Worm (Caenorhabditis elegans) whole organism, L1 larva: ENCODE data around the gene Y32F6B.9.
A peak's percentile ranks its signal among the peaks of the same experiment; 100 is the strongest.

ENCODE experiments used
- C16A3.4 ChIP-seq: fragments of 150-350 bp; optimal IDR thresholded peaks from 2 replicates; lab custom pipeline; 2014; ENCODE audit warnings: missing biosample characterization, missing genetic modification characterization
- Y116A8C.19 ChIP-seq: sonication (generic microtip); optimal IDR thresholded peaks from 2 replicates; lab custom pipeline; 2016; ENCODE audit warnings: missing compliant biosample characterization, missing genetic modification characterization, borderline replicate concordance
- ama-1 ChIP-seq: fragments of 150-350 bp; optimal IDR thresholded peaks from 2 replicates; lab custom pipeline; 2014
- blmp-1 ChIP-seq: fragments of 150-350 bp; optimal IDR thresholded peaks from 2 replicates; lab custom pipeline; 2014; ENCODE audit warnings: missing biosample characterization, missing genetic modification characterization
- ceh-8 ChIP-seq: fragments of 200-800 bp; sonication (Bioruptor generic); optimal IDR thresholded peaks from 2 replicates; lab custom pipeline; 2018; ENCODE audit warnings: mild to moderate bottlenecking, missing genetic modification characterization, moderate library complexity, missing compliant biosample characterization
- dpl-1 ChIP-seq, 3 experiments: fragments of 150-350 bp in 2 of 3; sonication (generic microtip) in 1 of 3; optimal IDR thresholded peaks; 2 replicates each; lab custom pipeline; 2014 to 2017; ENCODE audit warnings: missing biosample characterization in 3 of 3, missing genetic modification characterization in 3 of 3, missing genetic modification reagents in 3 of 3
- dsc-1 ChIP-seq: sonication (generic microtip); optimal IDR thresholded peaks from 2 replicates; lab custom pipeline; 2016; ENCODE audit warnings: mild to moderate bottlenecking, missing genetic modification characterization, missing compliant biosample characterization
- efl-1 ChIP-seq, 4 experiments: fragments of 150-350 bp; optimal IDR thresholded peaks in 3 of 4; peaks in 1 of 4; 1 replicate in 1 of 4; 2 replicates in 3 of 4; lab custom pipeline; 2014; ENCODE audit warnings: missing biosample characterization in 2 of 4, missing genetic modification characterization in 2 of 4, missing genetic modification reagents in 2 of 4
- elt-2 ChIP-seq: sonication (generic microtip); optimal IDR thresholded peaks from 2 replicates; lab custom pipeline; 2016; ENCODE audit warnings: missing genetic modification characterization, mild to moderate bottlenecking, inconsistent platforms, missing compliant biosample characterization, missing genetic modification reagents
- elt-3 ChIP-seq, 6 experiments: fragments of 150-350 bp in 1 of 6; sonication (generic microtip); optimal IDR thresholded peaks; 2 replicates each; lab custom pipeline; 2017 to 2018; ENCODE audit warnings: missing biosample characterization in 6 of 6, missing genetic modification characterization in 6 of 6, inconsistent platforms in 1 of 6
- fkh-4 ChIP-seq: sonication (generic microtip); optimal IDR thresholded peaks from 2 replicates; lab custom pipeline; 2016; ENCODE audit warnings: missing compliant biosample characterization, missing genetic modification characterization, borderline replicate concordance
- fkh-8 ChIP-seq: sonication (generic microtip); optimal IDR thresholded peaks from 2 replicates; lab custom pipeline; 2016; ENCODE audit warnings: mild to moderate bottlenecking, missing genetic modification characterization, missing compliant biosample characterization
- grh-1 ChIP-seq: fragments of 200-800 bp; sonication (Bioruptor generic); IDR thresholded peaks from 2 replicates; pipeline ENCODE4 v1.3.6; 2022; ENCODE audit warnings: missing genetic modification reagents, missing genetic modification characterization, missing compliant biosample characterization
- hlh-17 ChIP-seq: fragments of 200-800 bp; sonication (Bioruptor generic); optimal IDR thresholded peaks from 2 replicates; lab custom pipeline; 2018; ENCODE audit warnings: missing genetic modification characterization, mild to moderate bottlenecking, missing compliant biosample characterization, moderate library complexity, borderline replicate concordance
- hpl-2 ChIP-seq: fragments of 150-350 bp; optimal IDR thresholded peaks from 2 replicates; lab custom pipeline; 2014; ENCODE audit warnings: missing biosample characterization, missing genetic modification reagents, missing genetic modification characterization
- irx-1 ChIP-seq: sonication (generic microtip); optimal IDR thresholded peaks from 2 replicates; lab custom pipeline; 2016; ENCODE audit warnings: missing genetic modification characterization, missing compliant biosample characterization
- lin-14 ChIP-seq: fragments of 200-800 bp; sonication (Bioruptor generic); optimal IDR thresholded peaks from 2 replicates; lab custom pipeline; 2018; ENCODE audit warnings: mild to moderate bottlenecking, missing genetic modification characterization, moderate library complexity, missing compliant biosample characterization
- lin-35 ChIP-seq, 2 experiments: fragments of 150-350 bp; optimal IDR thresholded peaks; 2 replicates each; lab custom pipeline; 2014; ENCODE audit warnings: missing biosample characterization in 2 of 2, missing genetic modification characterization in 2 of 2, missing genetic modification reagents in 2 of 2
- lir-3 ChIP-seq: sonication (generic microtip); optimal IDR thresholded peaks from 2 replicates; lab custom pipeline; 2016; ENCODE audit warnings: mild to moderate bottlenecking, missing genetic modification characterization, moderate library complexity, missing compliant biosample characterization; ENCODE audit not compliant: poor library complexity
- mdl-1 ChIP-seq, 2 experiments: fragments of 150-350 bp; optimal IDR thresholded peaks; 2 replicates each; lab custom pipeline; 2014 to 2017; ENCODE audit warnings: missing biosample characterization in 2 of 2, missing genetic modification characterization in 2 of 2, inconsistent platforms in 1 of 2
- mep-1 ChIP-seq: fragments of 150-350 bp; optimal IDR thresholded peaks from 2 replicates; lab custom pipeline; 2014; ENCODE audit warnings: missing biosample characterization, missing genetic modification characterization
- nhr-19 ChIP-seq: fragments of 200-800 bp; sonication (Bioruptor generic); conservative IDR thresholded peaks from 2 replicates; pipeline ENCODE4 v1.3.6; 2022; ENCODE audit warnings: missing genetic modification characterization, missing compliant biosample characterization
- nhr-20 ChIP-seq: sonication (generic microtip); optimal IDR thresholded peaks from 2 replicates; lab custom pipeline; 2016; ENCODE audit warnings: mild to moderate bottlenecking, missing genetic modification characterization, missing compliant biosample characterization
- nhr-28 ChIP-seq: fragments of 150-350 bp; optimal IDR thresholded peaks from 2 replicates; lab custom pipeline; 2014; ENCODE audit warnings: missing biosample characterization, missing genetic modification characterization
- nhr-47 ChIP-seq: sonication (generic microtip); optimal IDR thresholded peaks from 2 replicates; lab custom pipeline; 2016; ENCODE audit warnings: mild to moderate bottlenecking, missing genetic modification characterization, moderate library complexity, missing compliant biosample characterization
- nhr-71 ChIP-seq: sonication (generic microtip); optimal IDR thresholded peaks from 2 replicates; lab custom pipeline; 2016; ENCODE audit warnings: mild to moderate bottlenecking, missing genetic modification characterization, moderate library complexity, missing compliant biosample characterization
- pag-3 ChIP-seq: sonication (generic microtip); optimal IDR thresholded peaks from 2 replicates; lab custom pipeline; 2017; ENCODE audit warnings: missing genetic modification characterization, mild to moderate bottlenecking, missing compliant biosample characterization, antibody characterized with exemption, borderline replicate concordance; ENCODE audit not compliant: insufficient read depth
- rnt-1 ChIP-seq: sonication (generic microtip); optimal IDR thresholded peaks from 2 replicates; lab custom pipeline; 2016; ENCODE audit warnings: mild to moderate bottlenecking, missing genetic modification characterization, moderate library complexity, missing compliant biosample characterization
- snpc-4 ChIP-seq: fragments of 150-350 bp; optimal IDR thresholded peaks from 2 replicates; lab custom pipeline; 2014; ENCODE audit warnings: missing biosample characterization, missing genetic modification characterization
- sup-37 ChIP-seq: fragments of 200-800 bp; sonication (Bioruptor generic); optimal IDR thresholded peaks from 2 replicates; lab custom pipeline; 2018; ENCODE audit warnings: mild to moderate bottlenecking, missing genetic modification characterization, missing compliant biosample characterization
- swsn-7 ChIP-seq: sonication (generic microtip); optimal IDR thresholded peaks from 2 replicates; lab custom pipeline; 2016; ENCODE audit warnings: missing genetic modification characterization, missing compliant biosample characterization
- tbx-2 ChIP-seq: sonication (generic microtip); optimal IDR thresholded peaks from 2 replicates; lab custom pipeline; 2016; ENCODE audit warnings: missing genetic modification characterization, missing compliant biosample characterization
- unc-130 ChIP-seq: fragments of 150-350 bp; optimal IDR thresholded peaks from 2 replicates; lab custom pipeline; 2017; ENCODE audit warnings: missing biosample characterization, missing genetic modification characterization, inconsistent platforms
- vab-15 ChIP-seq: sonication (generic microtip); optimal IDR thresholded peaks from 2 replicates; lab custom pipeline; 2017; ENCODE audit warnings: missing genotype, mild to moderate bottlenecking, missing genetic modification characterization, missing compliant biosample characterization
- zag-1 ChIP-seq: fragments of 150-350 bp; optimal IDR thresholded peaks from 2 replicates; lab custom pipeline; 2014; ENCODE audit warnings: missing biosample characterization, missing genetic modification characterization
- ztf-4 ChIP-seq: fragments of 150-350 bp; optimal IDR thresholded peaks from 2 replicates; lab custom pipeline; 2014; ENCODE audit warnings: missing biosample characterization, missing genetic modification characterization

Gene Y32F6B.9

ce11 chrV:10467104-10467503 lies 11.4 kb upstream of the Y32F6B.9 start:
- peak; percentile 9 for TF ChIP-seq blmp-1 (tag; lab: Kevin White, UChicago)
- TF ChIP-seq sup-37 = no peak
- TF ChIP-seq nhr-28 (tag; lab: Kevin White, UChicago) = no peak
- no peak for TF ChIP-seq swsn-7 (tag; lab: Kevin White, UChicago)
- TF ChIP-seq vab-15 = no peak
- TF ChIP-seq unc-130 = peak; percentile 8
- TF ChIP-seq fkh-4 (tag; lab: Kevin White, UChicago) = no peak
- no peak for TF ChIP-seq nhr-20
- peak; percentile 57 for TF ChIP-seq rnt-1 (tag; lab: Kevin White, UChicago)
- no peak for TF ChIP-seq snpc-4
- TF ChIP-seq pag-3 (tag; lab: Kevin White, UChicago) = peak; percentile 36

- TF ChIP-seq nhr-19 (GFP tag; lab: Robert Waterston, UW) (no peak), hpl-2 (no peak), ceh-8 (no peak), elt-3 (tag; optimal IDR thresholded peaks at IDR 0.05; lab: Kevin White, UChicago) (no peak), C16A3.4 (tag; lab: Kevin White, UChicago) (no peak), dpl-1 (GFP tag; optimal IDR thresholded peaks at IDR 0.05; lab: Kevin White, UChicago) (no peak), tbx-2 (tag; lab: Kevin White, UChicago) (no peak), lir-3 (tag; lab: Kevin White, UChicago) (no peak)
These were observed 10.8 kb upstream of the Y32F6B.9 start for ce11 chrV:10467659-10468058.

ce11 chrV:10468190-10468589 lies 10.3 kb upstream of the Y32F6B.9 start, which contains the start of gene egl-9:
Gene egl-9, plus strand, starts transcription at chrV:10468517.
- peak; percentile 68 for TF ChIP-seq elt-2 (tag; lab: Kevin White, UChicago)
- TF ChIP-seq mep-1 (tag; lab: Kevin White, UChicago) = peak; percentile 5
- TF ChIP-seq lin-35 (GFP tag; optimal IDR thresholded peaks at IDR 0.05; lab: Kevin White, UChicago) = peak in 1 of 2 experiments; percentile 32
- peak in 1 of 2 experiments; percentile 27 for TF ChIP-seq mdl-1 (tag; optimal IDR thresholded peaks at IDR 0.05; lab: Kevin White, UChicago)
- peak; percentile 32 for TF ChIP-seq nhr-71 (tag; lab: Kevin White, UChicago)
- TF ChIP-seq lin-14 = peak; percentile 15
- TF ChIP-seq ceh-8 = no peak
- TF ChIP-seq ama-1 (lab: Kevin White, UChicago) = peak; percentile 64
- peak; percentile 8 for TF ChIP-seq nhr-20
- no peak for TF ChIP-seq irx-1 (tag; lab: Kevin White, UChicago)

DNA sequence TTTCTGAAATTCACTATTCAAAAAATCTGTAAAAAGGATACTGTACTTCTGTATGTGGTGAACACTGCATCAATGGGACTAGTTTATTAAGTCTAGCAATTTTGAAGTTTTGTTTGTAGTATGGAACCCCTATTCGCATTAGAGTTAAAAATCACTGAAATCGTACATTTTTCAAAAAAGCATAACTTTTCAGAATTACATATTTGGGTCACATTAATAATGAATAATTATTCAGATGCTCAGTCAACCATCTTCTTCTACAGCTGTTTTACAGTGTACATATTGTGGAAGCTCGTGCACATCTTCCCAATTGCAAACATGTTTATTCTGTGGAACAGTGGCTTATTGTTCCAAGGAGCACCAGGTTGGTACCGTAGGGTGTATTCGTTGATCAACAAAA lies 9.8 kb upstream of the Y32F6B.9 start:
- TF ChIP-seq C16A3.4 (tag; lab: Kevin White, UChicago) (no peak), grh-1 (GFP tag; lab: Robert Waterston, UW) (no peak)

DNA sequence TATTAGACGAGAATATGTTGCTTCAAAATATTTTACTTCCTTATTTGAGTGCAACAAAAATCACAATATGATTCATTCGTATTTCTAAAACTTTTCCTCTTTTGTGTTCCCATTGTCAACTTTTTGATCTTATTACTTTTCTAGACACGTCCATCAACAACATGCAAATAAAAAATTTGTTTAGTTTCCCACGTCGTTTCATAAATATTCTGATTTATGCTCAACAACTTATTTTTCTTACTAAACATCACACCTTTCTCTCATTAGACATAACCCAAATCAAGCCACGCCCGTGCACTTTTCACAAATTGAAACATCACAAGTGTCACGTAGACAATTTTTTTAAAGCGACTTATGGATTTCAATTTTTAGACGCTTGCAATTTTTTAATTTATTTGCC lies 8.7 kb upstream of the Y32F6B.9 start:
- no peak for TF ChIP-seq ama-1 (lab: Kevin White, UChicago)
- TF ChIP-seq snpc-4 = no peak
- peak; percentile 12 for TF ChIP-seq fkh-8 (tag; lab: Kevin White, UChicago)
- TF ChIP-seq efl-1 (optimal IDR thresholded peaks at IDR 0.05; lab: Kevin White, UChicago) = no peak
- peak in 1 of 2 experiments; percentile 71 for TF ChIP-seq efl-1 (GFP tag; optimal IDR thresholded peaks at IDR 0.05 in 1 of 2; lab: Kevin White, UChicago)
- TF ChIP-seq fkh-4 (tag; lab: Kevin White, UChicago) = no peak

- TF ChIP-seq nhr-47 (tag; lab: Kevin White, UChicago) (no peak), elt-3 (tag; optimal IDR thresholded peaks at IDR 0.05; lab: Kevin White, UChicago) (no peak), fkh-4 (tag; lab: Kevin White, UChicago) (no peak), hlh-17 (GFP tag; lab: Kevin White, UChicago) (no peak), ztf-4 (tag; lab: Kevin White, UChicago) (no peak), Y116A8C.19 (no peak), mep-1 (tag; lab: Kevin White, UChicago) (no peak), dsc-1 (tag; lab: Kevin White, UChicago) (no peak), zag-1 (tag; lab: Kevin White, UChicago) (no peak)
These were observed 7.5 kb upstream of the Y32F6B.9 start for ce11 chrV:10471007-10471406.
